Fruit fly (Drosophila melanogaster): ENCODE results near the gene CG9372.

DNA sequence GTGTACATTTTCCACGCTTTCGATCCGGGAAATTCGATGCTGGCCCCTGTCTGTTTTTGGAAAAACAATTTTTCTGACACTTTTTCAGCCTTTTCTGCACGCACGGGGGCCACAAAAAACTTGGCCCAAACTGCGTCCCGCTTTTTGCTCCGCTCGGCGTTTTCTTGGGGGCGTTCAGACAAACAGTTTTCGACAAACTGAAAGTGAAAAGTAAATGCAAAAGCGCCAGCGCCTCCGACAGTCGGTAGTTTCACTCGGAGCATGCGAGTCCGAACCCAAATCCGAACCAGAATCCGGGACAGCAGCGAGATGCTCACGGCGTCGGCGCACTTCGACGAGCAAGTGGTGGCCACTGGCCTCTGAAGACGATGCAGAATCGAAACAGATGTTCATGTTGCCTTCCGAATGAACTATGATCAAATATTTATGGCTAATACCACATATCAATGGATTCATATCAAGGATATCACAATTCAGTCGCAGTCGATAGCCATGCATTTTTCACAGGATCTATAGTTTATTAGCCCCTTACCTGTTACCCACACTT lies 21.6 kb upstream of the CG9372 start, which contains the start of gene Shal:
- TF ChIP-seq dsf (GFP tag; optimal IDR thresholded peaks at IDR 0.05; ENCODE audit: borderline replicate concordance) = no peak
- no peak for TF ChIP-seq pan (optimal IDR thresholded peaks at IDR 0.05)
- no peak for TF ChIP-seq sage (GFP tag; optimal IDR thresholded peaks at IDR 0.05)
- no peak for TF ChIP-seq lola (GFP tag; optimal IDR thresholded peaks at IDR 0.05)
- no peak for TF ChIP-seq sv (GFP tag; optimal IDR thresholded peaks at IDR 0.05)
- no peak for TF ChIP-seq woc (GFP tag; optimal IDR thresholded peaks at IDR 0.05)
- TF ChIP-seq Hr78 (GFP tag; optimal IDR thresholded peaks at IDR 0.05) = no peak
- TF ChIP-seq Abd-B (GFP tag; optimal IDR thresholded peaks at IDR 0.05) = no peak
- TF ChIP-seq Mio (GFP tag; optimal IDR thresholded peaks at IDR 0.05) = no peak
- TF ChIP-seq Myc (optimal IDR thresholded peaks at IDR 0.05) = no peak
